Worm (Caenorhabditis elegans) whole organism, L2 larva: ENCODE results near the gene T27E7.5.
"Not testable (repeated sequence)": the region's sequence is repeated elsewhere in the genome, so short reads cannot be mapped to it uniquely, and the experiment has no call there.

Source experiments
- F13H6.1 ChIP-seq: sonication (generic microtip); optimal IDR thresholded peaks from 2 replicates; lab custom pipeline; 2016; ENCODE audit warnings: missing genetic modification characterization, missing compliant biosample characterization
- R02D3.7 ChIP-seq: fragments of 150-350 bp; optimal IDR thresholded peaks from 2 replicates; lab custom pipeline; 2014; ENCODE audit warnings: missing biosample characterization, missing genetic modification characterization
- alr-1 ChIP-seq: fragments of 150-350 bp; optimal IDR thresholded peaks from 2 replicates; lab custom pipeline; 2014; ENCODE audit warnings: missing biosample characterization, missing genetic modification characterization
- ama-1 ChIP-seq: fragments of 150-350 bp; optimal IDR thresholded peaks from 2 replicates; lab custom pipeline; 2018; ENCODE audit warnings: inconsistent platforms
- blmp-1 ChIP-seq: sonication (generic microtip); optimal IDR thresholded peaks from 2 replicates; lab custom pipeline; 2017; ENCODE audit warnings: missing genetic modification characterization, mild to moderate bottlenecking, missing compliant biosample characterization, antibody characterized with exemption, moderate library complexity; ENCODE audit not compliant: insufficient read depth
- ceh-16 ChIP-seq: fragments of 150-350 bp; optimal IDR thresholded peaks from 2 replicates; lab custom pipeline; 2014; ENCODE audit warnings: missing biosample characterization, missing genetic modification characterization
- ceh-82 ChIP-seq: fragments of 150-350 bp; optimal IDR thresholded peaks from 2 replicates; lab custom pipeline; 2014; ENCODE audit warnings: missing biosample characterization, missing genetic modification characterization
- crh-2 ChIP-seq: sonication (generic microtip); optimal IDR thresholded peaks from 2 replicates; lab custom pipeline; 2017; ENCODE audit warnings: missing biosample characterization, missing genetic modification characterization
- dmd-4 ChIP-seq: sonication (generic microtip); optimal IDR thresholded peaks from 2 replicates; lab custom pipeline; 2017; ENCODE audit warnings: missing biosample characterization, missing genetic modification characterization
- elt-3 ChIP-seq: sonication (generic microtip); optimal IDR thresholded peaks from 2 replicates; lab custom pipeline; 2017; ENCODE audit warnings: missing biosample characterization, missing genetic modification characterization
- fos-1 ChIP-seq: fragments of 150-350 bp; optimal IDR thresholded peaks from 2 replicates; lab custom pipeline; 2014; ENCODE audit warnings: missing biosample characterization, missing genetic modification characterization
- lin-11 ChIP-seq: fragments of 150-350 bp; sonication (generic microtip); optimal IDR thresholded peaks from 2 replicates; lab custom pipeline; 2014; ENCODE audit warnings: missing biosample characterization, missing genetic modification characterization, inconsistent platforms, mixed read lengths
- lin-13 ChIP-seq: fragments of 150-350 bp; optimal IDR thresholded peaks from 2 replicates; lab custom pipeline; 2014; ENCODE audit warnings: missing biosample characterization, missing genetic modification reagents, missing genetic modification characterization
- lin-39 ChIP-seq: fragments of 150-350 bp; optimal IDR thresholded peaks from 2 replicates; lab custom pipeline; 2014; ENCODE audit warnings: missing biosample characterization, missing genetic modification reagents, missing genetic modification characterization
- mab-5 ChIP-seq: fragments of 150-350 bp; optimal IDR thresholded peaks from 2 replicates; lab custom pipeline; 2014; ENCODE audit warnings: missing biosample characterization, missing genetic modification characterization
- mbf-1 ChIP-seq: sonication (generic microtip); optimal IDR thresholded peaks from 2 replicates; lab custom pipeline; 2017; ENCODE audit warnings: missing biosample characterization, missing genetic modification characterization
- mdl-1 ChIP-seq, 2 experiments: fragments of 150-350 bp in 1 of 2; sonication (generic microtip) in 1 of 2; optimal IDR thresholded peaks; 2 replicates each; lab custom pipeline; 2017; ENCODE audit warnings: missing biosample characterization in 2 of 2, missing genetic modification characterization in 2 of 2
- nhr-12 ChIP-seq: fragments of 150-350 bp; optimal IDR thresholded peaks from 2 replicates; lab custom pipeline; 2014; ENCODE audit warnings: missing biosample characterization, missing genetic modification characterization
- nhr-21 ChIP-seq: fragments of 150-350 bp; optimal IDR thresholded peaks from 2 replicates; lab custom pipeline; 2014; ENCODE audit warnings: missing biosample characterization, missing genetic modification characterization
- nhr-23 ChIP-seq: fragments of 150-350 bp; optimal IDR thresholded peaks from 2 replicates; lab custom pipeline; 2014; ENCODE audit warnings: missing biosample characterization, missing genetic modification reagents, missing genetic modification characterization
- nhr-77 ChIP-seq: fragments of 150-350 bp; optimal IDR thresholded peaks from 2 replicates; lab custom pipeline; 2014; ENCODE audit warnings: missing biosample characterization, missing genetic modification characterization
- peb-1 ChIP-seq: fragments of 150-350 bp; optimal IDR thresholded peaks from 2 replicates; lab custom pipeline; 2014; ENCODE audit warnings: missing biosample characterization, missing genetic modification characterization
- skn-1 ChIP-seq: sonication (generic microtip); optimal IDR thresholded peaks from 2 replicates; lab custom pipeline; 2017; ENCODE audit warnings: missing biosample characterization, missing genetic modification characterization
- sma-3 ChIP-seq: sonication (generic microtip); optimal IDR thresholded peaks from 2 replicates; lab custom pipeline; 2016; ENCODE audit warnings: missing genetic modification reagents, missing genetic modification characterization, missing compliant biosample characterization
- snpc-4 ChIP-seq: fragments of 150-350 bp; optimal IDR thresholded peaks from 2 replicates; lab custom pipeline; 2014; ENCODE audit warnings: missing biosample characterization, missing genetic modification characterization
- unc-39 ChIP-seq: fragments of 150-350 bp; optimal IDR thresholded peaks from 2 replicates; lab custom pipeline; 2014; ENCODE audit warnings: missing biosample characterization, missing genetic modification characterization
- unc-55 ChIP-seq: fragments of 150-350 bp; sonication (generic microtip); optimal IDR thresholded peaks from 3 replicates; lab custom pipeline; 2014; ENCODE audit warnings: missing biosample characterization, missing genetic modification reagents, missing genetic modification characterization
- zag-1 ChIP-seq: fragments of 150-350 bp; optimal IDR thresholded peaks from 2 replicates; lab custom pipeline; 2014; ENCODE audit warnings: missing biosample characterization, missing genetic modification characterization
- ztf-1 ChIP-seq: fragments of 200-800 bp; sonication (Bioruptor generic); conservative IDR thresholded peaks from 2 replicates; pipeline ENCODE4 v1.3.6; 2022; ENCODE audit warnings: missing genetic modification characterization, missing compliant biosample characterization
- ztf-11 ChIP-seq: sonication (generic microtip); optimal IDR thresholded peaks from 2 replicates; lab custom pipeline; 2017; ENCODE audit warnings: missing biosample characterization, missing genetic modification characterization
- ztf-4 ChIP-seq: fragments of 150-350 bp; optimal IDR thresholded peaks from 2 replicates; lab custom pipeline; 2014; ENCODE audit warnings: missing biosample characterization, missing genetic modification characterization

The T27E7.5 gene

DNA sequence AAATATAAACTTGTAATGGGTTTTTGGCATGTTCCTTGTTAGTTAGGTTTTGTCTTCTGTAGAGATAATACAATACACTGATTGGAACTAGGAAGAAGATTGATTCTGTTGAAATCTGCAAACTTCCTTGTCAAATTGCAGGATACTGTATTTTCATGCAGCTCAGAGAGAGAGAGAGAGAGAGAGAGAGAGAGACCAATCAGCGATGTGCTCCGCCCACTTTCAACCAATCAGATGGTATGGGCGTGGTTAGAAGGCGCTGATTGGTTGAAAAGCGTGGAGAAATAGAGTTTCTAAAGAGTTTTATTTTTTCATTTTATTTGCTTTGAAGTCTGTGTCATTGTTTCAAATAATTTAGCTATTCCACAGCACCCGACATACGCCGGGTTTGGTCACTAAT is 10.3 kb downstream of the T27E7.5 start:
- TF ChIP-seq mab-5 (tag; lab: Kevin White, UChicago) (no peak), lin-11 (tag; lab: Kevin White, UChicago) (no peak), nhr-12 (tag; lab: Kevin White, UChicago) (no peak), R02D3.7 (tag; lab: Kevin White, UChicago) (no peak), blmp-1 (no peak)

DNA sequence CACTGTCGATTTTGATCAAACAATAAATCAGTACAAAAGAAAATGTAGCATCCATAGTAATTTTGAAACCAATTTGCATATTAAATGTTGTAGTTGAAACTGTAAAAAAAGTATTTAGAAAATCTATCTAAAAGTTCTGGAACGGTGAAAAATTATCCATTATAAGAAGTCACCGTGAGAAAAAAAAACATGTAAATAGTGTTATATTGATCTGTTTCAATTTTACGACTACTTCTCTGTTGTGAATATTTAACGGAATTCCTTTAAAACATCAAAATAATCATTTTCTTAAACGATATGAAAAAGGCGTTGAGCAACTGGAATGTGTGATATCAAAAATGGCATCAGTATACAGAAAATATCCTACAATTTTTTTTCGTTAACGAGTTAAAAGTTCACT is 12.3 kb downstream of the T27E7.5 start, which contains the start of gene T27E7.9:
TSS of gene T27E7.9 (minus strand) at position 101 of the 400 bp plus-strand sequence.
- TF ChIP-seq zag-1 (tag; lab: Kevin White, UChicago) (no peak), lin-11 (tag; lab: Kevin White, UChicago) (no peak), dmd-4 (tag; lab: Kevin White, UChicago) (no peak)
- TF ChIP-seq, all 48 proteins: peak for 0

DNA sequence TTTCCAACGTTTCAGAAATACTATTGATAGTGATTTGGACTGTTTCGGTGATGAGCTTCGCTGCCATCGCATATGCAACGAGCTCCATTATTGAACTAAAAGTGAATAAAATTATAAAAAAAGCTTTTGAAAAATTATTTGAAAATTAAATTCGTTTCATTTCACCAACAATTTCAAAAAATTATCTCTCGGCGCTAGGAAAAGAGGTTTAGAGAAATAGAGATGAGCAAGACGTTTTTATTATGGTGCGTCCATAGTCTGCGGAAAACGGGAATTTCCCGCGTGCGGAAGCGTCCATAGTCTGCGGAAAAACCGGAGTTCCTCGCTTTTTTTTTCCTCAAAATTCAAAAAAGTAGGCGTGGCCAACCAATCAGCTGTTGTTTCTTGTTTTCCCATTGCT is 14.9 kb downstream of the T27E7.5 start, which contains the start of gene pals-30:
TSS of gene pals-30 (minus strand) at position 101 of the 400 bp plus-strand sequence.
- TF ChIP-seq ama-1 (lab: Kevin White, UChicago); crh-2 (tag; lab: Kevin White, UChicago); nhr-12 (tag; lab: Kevin White, UChicago): not testable (repeated sequence)

DNA sequence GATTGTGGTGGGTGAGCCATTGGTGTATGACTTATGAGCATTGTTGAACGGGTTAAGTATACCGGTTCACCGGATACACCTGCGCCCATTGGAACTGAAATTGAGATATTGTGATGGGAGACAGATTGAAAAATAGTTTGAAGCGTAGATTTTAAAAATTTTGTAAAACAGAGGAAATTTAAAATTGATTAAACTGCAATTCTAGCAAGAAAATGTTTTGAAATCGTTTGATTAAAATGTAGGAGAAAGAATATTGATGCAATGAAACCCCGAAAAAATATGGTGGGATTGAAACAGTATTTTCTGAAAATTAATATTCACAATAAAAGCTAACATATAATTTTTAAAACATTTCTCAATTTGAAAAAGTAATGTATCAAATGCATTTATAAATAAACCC is 17.8 kb downstream of the T27E7.5 start, which contains the start of gene Y57G11B.6:
TSS of gene Y57G11B.6 (minus strand) at position 101 of the 400 bp plus-strand sequence.
- TF ChIP-seq F13H6.1 (tag; lab: Kevin White, UChicago) (no peak), elt-3 (no peak), blmp-1 (no peak), peb-1 (tag; lab: Kevin White, UChicago) (no peak), nhr-77 (tag; lab: Kevin White, UChicago) (no peak), ztf-11 (tag; lab: Kevin White, UChicago) (no peak), lin-39 (tag; lab: Kevin White, UChicago) (no peak), nhr-12 (tag; lab: Kevin White, UChicago) (no peak), unc-55 (no peak), nhr-23 (tag; lab: Kevin White, UChicago) (no peak), nhr-21 (tag; lab: Kevin White, UChicago) (no peak), ama-1 (lab: Kevin White, UChicago) (no peak)

DNA sequence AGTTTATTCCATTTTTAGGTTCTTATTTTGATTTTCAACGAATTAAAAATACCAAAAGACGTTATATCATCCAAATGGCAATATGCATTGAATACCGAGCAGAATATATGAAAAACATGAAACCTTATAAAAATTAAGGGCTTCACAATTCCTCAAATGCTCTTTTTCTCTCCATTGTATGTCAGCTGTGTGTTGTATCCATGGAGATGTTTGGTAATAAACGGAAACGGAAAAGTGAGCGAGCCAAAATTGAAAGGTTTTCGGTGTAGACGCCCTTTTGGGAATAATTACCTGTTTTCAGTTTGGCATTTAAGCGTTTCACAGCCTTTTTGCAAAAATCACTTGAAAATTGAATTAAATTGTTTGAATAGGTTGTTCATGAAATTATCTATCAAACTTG is 20.7 kb downstream of the T27E7.5 start:
- TF ChIP-seq ceh-82 (tag; lab: Kevin White, UChicago) (no peak), fos-1 (tag; lab: Kevin White, UChicago) (no peak), ama-1 (lab: Kevin White, UChicago) (no peak), ztf-1 (no peak), F13H6.1 (tag; lab: Kevin White, UChicago) (no peak), lin-13 (no peak), sma-3 (GFP tag; lab: Kevin White, UChicago) (no peak), mab-5 (tag; lab: Kevin White, UChicago) (no peak), ceh-16 (tag; lab: Kevin White, UChicago) (no peak), dmd-4 (tag; lab: Kevin White, UChicago) (no peak), alr-1 (tag; lab: Kevin White, UChicago) (no peak), mdl-1 (tag; optimal IDR thresholded peaks at IDR 0.05; lab: Kevin White, UChicago) (no peak), ztf-4 (tag; lab: Kevin White, UChicago) (no peak), R02D3.7 (tag; lab: Kevin White, UChicago) (no peak), skn-1 (tag; lab: Kevin White, UChicago) (no peak), mbf-1 (tag; lab: Kevin White, UChicago) (no peak), blmp-1 (no peak), unc-55 (no peak)

DNA sequence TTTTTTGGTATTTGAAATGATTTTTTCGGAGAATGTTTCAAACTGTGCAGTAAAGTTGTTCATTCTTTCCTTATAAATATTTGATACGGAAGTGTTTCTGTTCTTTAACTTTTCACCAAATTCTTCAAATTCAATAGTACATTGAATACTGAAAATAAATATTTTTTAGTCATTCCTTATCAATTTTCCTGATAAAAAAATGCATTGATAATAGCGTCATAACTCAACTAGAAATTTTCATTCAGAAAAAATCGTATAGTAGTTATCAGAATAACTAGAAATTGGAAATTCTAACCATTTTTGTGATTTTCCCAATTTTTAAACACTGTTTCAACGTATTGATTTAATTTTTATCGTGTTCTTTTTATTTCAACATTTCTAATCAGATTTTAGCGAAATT is 22.3 kb downstream of the T27E7.5 start:
- TF ChIP-seq fos-1 (tag; lab: Kevin White, UChicago) (peak; percentile 51), unc-39 (tag; lab: Kevin White, UChicago) (no peak)

DNA sequence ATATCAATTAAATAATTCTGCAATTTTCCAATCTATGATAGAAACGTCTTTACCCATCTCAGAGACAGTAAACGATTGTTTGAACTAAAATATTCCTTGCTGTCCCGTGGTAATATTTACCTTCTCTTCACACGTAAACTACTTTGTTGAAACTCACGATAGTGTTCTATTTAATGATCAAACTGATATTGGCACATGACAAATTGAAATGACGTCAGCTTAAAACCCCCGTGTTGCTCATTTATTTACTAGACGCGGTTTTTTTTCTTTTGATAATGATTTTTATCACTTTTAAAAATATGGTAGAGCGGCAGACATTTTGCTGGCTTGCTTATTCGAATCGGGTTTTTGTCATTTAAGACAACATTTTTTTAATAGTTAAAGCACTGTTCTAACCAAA is 24.7 kb downstream of the T27E7.5 start:
- TF ChIP-seq snpc-4 (tag; lab: Kevin White, UChicago) (peak; percentile 2), crh-2 (tag; lab: Kevin White, UChicago) (peak; percentile 13), fos-1 (tag; lab: Kevin White, UChicago) (no peak)
